Worm (Caenorhabditis elegans): ENCODE results near the gene H38K22.9.
A peak's percentile ranks its signal among the peaks of the same experiment; 100 is the strongest.

Gene H38K22.9

ce11 chrIII:4323859-4324258 lies at the start of gene H38K22.9:
H38K22.9 (plus strand) TSS chrIII:4324159.
- TF ChIP-seq nhr-23 (tag; optimal IDR thresholded peaks at IDR 0.05) (peak; percentile 20), fkh-2 (tag; optimal IDR thresholded peaks at IDR 0.05) (no peak), nhr-43 (tag; optimal IDR thresholded peaks at IDR 0.05; ENCODE audit: poor library complexity, severe bottlenecking) (peak; percentile 43)

ce11 chrIII:4274524-4274923 lies 49.4 kb upstream of the H38K22.9 start:
- TF ChIP-seq lin-15B (tag; optimal IDR thresholded peaks at IDR 0.05) = no peak
- no peak for TF ChIP-seq nhr-12 (tag; optimal IDR thresholded peaks at IDR 0.05)
- TF ChIP-seq zag-1 (tag; optimal IDR thresholded peaks at IDR 0.05) = no peak
- TF ChIP-seq ceh-16 (tag; optimal IDR thresholded peaks at IDR 0.05) = no peak
- TF ChIP-seq nhr-28 (tag; optimal IDR thresholded peaks at IDR 0.05) = no peak
- no peak for TF ChIP-seq ceh-28 (tag; optimal IDR thresholded peaks at IDR 0.05)
- no peak for TF ChIP-seq fos-1 (tag; optimal IDR thresholded peaks at IDR 0.05)
- peak; percentile 27 for TF ChIP-seq mml-1 (tag; optimal IDR thresholded peaks at IDR 0.05)

- TF ChIP-seq nhr-12 (tag; optimal IDR thresholded peaks at IDR 0.05) (no peak), lin-15B (tag; optimal IDR thresholded peaks at IDR 0.05) (peak; percentile 17), nfya-1 (tag; optimal IDR thresholded peaks at IDR 0.05; ENCODE audit: insufficient read depth) (peak; percentile 98), fkh-2 (tag; optimal IDR thresholded peaks at IDR 0.05) (no peak), ceh-82 (tag; optimal IDR thresholded peaks at IDR 0.05) (no peak), tbx-2 (tag; optimal IDR thresholded peaks at IDR 0.05) (no peak), nhr-25 (tag; optimal IDR thresholded peaks at IDR 0.05) (no peak)
Observed at ce11 chrIII:4275704-4276103, 48.3 kb upstream of the H38K22.9 start.

- TF ChIP-seq nhr-28 (tag; optimal IDR thresholded peaks at IDR 0.05) = no peak
- TF ChIP-seq nfya-1 (tag; optimal IDR thresholded peaks at IDR 0.05; ENCODE audit: insufficient read depth) = no peak
- TF ChIP-seq lin-39 (tag; optimal IDR thresholded peaks at IDR 0.05) = no peak
- no peak for TF ChIP-seq mml-1 (tag; optimal IDR thresholded peaks at IDR 0.05)
- TF ChIP-seq nhr-23 (tag; optimal IDR thresholded peaks at IDR 0.05) = no peak
- no peak for TF ChIP-seq nhr-76 (tag; optimal IDR thresholded peaks at IDR 0.05)
- no peak for TF ChIP-seq hmg-11 (tag; optimal IDR thresholded peaks at IDR 0.05)
- TF ChIP-seq nhr-43 (tag; optimal IDR thresholded peaks at IDR 0.05; ENCODE audit: poor library complexity, severe bottlenecking) = no peak
Observed at ce11 chrIII:4276277-4276676, 47.7 kb upstream of the H38K22.9 start.

ce11 chrIII:4277762-4278161 lies 46.2 kb upstream of the H38K22.9 start:
- TF ChIP-seq nhr-67 (tag; optimal IDR thresholded peaks at IDR 0.05) (no peak), fos-1 (tag; optimal IDR thresholded peaks at IDR 0.05) (no peak), unc-39 (tag; optimal IDR thresholded peaks at IDR 0.05) (no peak), nfya-1 (tag; optimal IDR thresholded peaks at IDR 0.05; ENCODE audit: insufficient read depth) (no peak), lin-39 (tag; optimal IDR thresholded peaks at IDR 0.05) (no peak), ceh-16 (tag; optimal IDR thresholded peaks at IDR 0.05) (no peak), nhr-237 (tag; optimal IDR thresholded peaks at IDR 0.05) (no peak), eor-1 (tag; optimal IDR thresholded peaks at IDR 0.05) (no peak), ceh-28 (tag; optimal IDR thresholded peaks at IDR 0.05) (no peak), snpc-4 (tag; optimal IDR thresholded peaks at IDR 0.05) (no peak), skn-1 (tag; optimal IDR thresholded peaks at IDR 0.05) (no peak), elt-2 (tag; optimal IDR thresholded peaks at IDR 0.05) (no peak), elt-3 (tag; optimal IDR thresholded peaks at IDR 0.05) (no peak)

- no peak for TF ChIP-seq zag-1 (tag; optimal IDR thresholded peaks at IDR 0.05)
- no peak for TF ChIP-seq jun-1 (tag; optimal IDR thresholded peaks at IDR 0.05)
Observed at ce11 chrIII:4278203-4278602, 45.8 kb upstream of the H38K22.9 start.

ce11 chrIII:4280215-4281173 lies 43.5 kb upstream of the H38K22.9 start, which contains the start of gene sup-26:
sup-26 (minus strand) TSS chrIII:4280224.
- TF ChIP-seq ztf-11 (tag; optimal IDR thresholded peaks at IDR 0.05) (no peak), elt-2 (tag; optimal IDR thresholded peaks at IDR 0.05) (no peak), nhr-23 (tag; optimal IDR thresholded peaks at IDR 0.05) (peak; percentile 44), ama-1 (optimal IDR thresholded peaks at IDR 0.05) (peak; percentile 7), unc-62 (GFP tag; optimal IDR thresholded peaks at IDR 0.05) (no peak), pha-4 (tag; optimal IDR thresholded peaks at IDR 0.05) (peak; percentile 38), elt-1 (tag; optimal IDR thresholded peaks at IDR 0.05) (no peak), ztf-4 (tag; optimal IDR thresholded peaks at IDR 0.05) (no peak), fkh-10 (GFP tag; optimal IDR thresholded peaks at IDR 0.05) (no peak), lin-15B (tag; optimal IDR thresholded peaks at IDR 0.05) (no peak), mdl-1 (tag; optimal IDR thresholded peaks at IDR 0.05) (peak; percentile 2), aly-2 (tag; optimal IDR thresholded peaks at IDR 0.05) (no peak), ceh-9 (tag; optimal IDR thresholded peaks at IDR 0.05) (no peak), snpc-4 (tag; optimal IDR thresholded peaks at IDR 0.05) (no peak), nfya-1 (tag; optimal IDR thresholded peaks at IDR 0.05; ENCODE audit: insufficient read depth) (no peak), tbx-2 (tag; optimal IDR thresholded peaks at IDR 0.05) (no peak), ceh-16 (tag; optimal IDR thresholded peaks at IDR 0.05) (no peak), nhr-237 (tag; optimal IDR thresholded peaks at IDR 0.05) (no peak), pqm-1 (tag; optimal IDR thresholded peaks at IDR 0.05) (no peak), ceh-82 (tag; optimal IDR thresholded peaks at IDR 0.05) (no peak), unc-39 (tag; optimal IDR thresholded peaks at IDR 0.05) (no peak)
